Worm (Caenorhabditis elegans) whole organism, L4/young adult: ENCODE results near the gene ubc-20.

Experiments used
- W03F9.2 ChIP-seq: fragments of 150-350 bp; optimal IDR thresholded peaks from 2 replicates; lab custom pipeline; 2014; ENCODE audit warnings: missing biosample characterization, missing genetic modification characterization
- dao-5 ChIP-seq: sonication (generic microtip); optimal IDR thresholded peaks from 2 replicates; lab custom pipeline; 2016; ENCODE audit warnings: missing genotype, missing genetic modification characterization, moderate library complexity, missing compliant biosample characterization
- him-1 ChIP-seq: sonication (generic microtip); optimal IDR thresholded peaks from 2 replicates; lab custom pipeline; 2016; ENCODE audit warnings: missing genotype, missing genetic modification reagents, missing genetic modification characterization, missing compliant biosample characterization

DNA sequence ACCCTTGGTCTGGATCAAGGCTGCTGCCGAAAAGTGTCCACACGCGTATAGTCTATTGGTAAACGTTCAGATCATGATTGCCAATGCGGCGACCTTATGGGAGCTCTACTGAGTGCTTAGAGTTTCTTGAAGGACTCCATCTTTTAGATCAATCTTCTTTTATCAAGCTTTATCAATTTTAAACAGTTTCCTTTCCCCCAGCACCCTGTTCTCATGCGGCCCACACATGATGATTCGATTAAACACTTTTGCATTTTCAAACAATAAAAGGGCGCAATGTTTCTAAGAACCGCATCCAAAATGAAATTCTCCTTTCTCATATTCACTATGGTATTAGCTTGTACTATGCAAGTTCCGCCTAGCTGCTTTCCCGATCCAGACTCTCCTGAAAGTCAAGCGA lies 23.2 kb upstream of the ubc-20 start, which contains the start of gene F40G9.7:
- TF ChIP-seq him-1 (tag; lab: Kevin White, UChicago) (no peak), W03F9.2 (no peak), dao-5 (tag; lab: Kevin White, UChicago) (no peak)
